Worm (Caenorhabditis elegans) whole organism, early embryonic: ENCODE results near the gene R05G6.5.

Experiments used
- B0310.2 ChIP-seq: sonication (generic microtip); optimal IDR thresholded peaks from 2 replicates; lab custom pipeline; 2016; ENCODE audit warnings: mild to moderate bottlenecking, missing genetic modification characterization, missing compliant biosample characterization
- F13C5.2 ChIP-seq: sonication (generic microtip); optimal IDR thresholded peaks from 2 replicates; lab custom pipeline; 2017; ENCODE audit warnings: mild to moderate bottlenecking, missing genetic modification characterization, inconsistent platforms, missing compliant biosample characterization
- aly-1 ChIP-seq: sonication (generic microtip); optimal IDR thresholded peaks from 2 replicates; lab custom pipeline; 2016; ENCODE audit warnings: missing genetic modification characterization, missing compliant biosample characterization
- ama-1 ChIP-seq: fragments of 150-350 bp; optimal IDR thresholded peaks from 2 replicates; lab custom pipeline; 2014
- ceh-13 ChIP-seq: fragments of 200-800 bp; sonication (Bioruptor generic); optimal IDR thresholded peaks from 2 replicates; lab custom pipeline; 2018; ENCODE audit warnings: mild to moderate bottlenecking, missing genetic modification characterization, missing compliant biosample characterization
- ceh-36 ChIP-seq: sonication (generic microtip); optimal IDR thresholded peaks from 2 replicates; lab custom pipeline; 2016; ENCODE audit warnings: missing genetic modification characterization, inconsistent platforms, missing compliant biosample characterization
- hnd-1 ChIP-seq: sonication (generic microtip); optimal IDR thresholded peaks from 2 replicates; lab custom pipeline; 2016; ENCODE audit warnings: missing genetic modification characterization, missing compliant biosample characterization
- pes-1 ChIP-seq: fragments of 200-800 bp; sonication (Bioruptor generic); IDR thresholded peaks from 2 replicates; pipeline ENCODE4 v1.3.6; 2022; ENCODE audit warnings: missing genetic modification reagents, missing genetic modification characterization, missing compliant biosample characterization
- sea-1 ChIP-seq: fragments of 200-800 bp; sonication (Bioruptor generic); conservative IDR thresholded peaks from 2 replicates; pipeline ENCODE4 v1.3.6; 2022; ENCODE audit warnings: missing genetic modification characterization, missing compliant biosample characterization
- tbx-11 ChIP-seq: fragments of 200-800 bp; sonication (Bioruptor generic); IDR thresholded peaks from 2 replicates; pipeline ENCODE4 v1.3.6; 2022; ENCODE audit warnings: missing genetic modification characterization, missing compliant biosample characterization

ce11 chrIV:7556265-7556866 is 48.2 kb downstream of the R05G6.5 start, which contains the start of the genes F49E8.7, F49E8.8 and nprl-2:
- no peak for TF ChIP-seq aly-1
- no peak for TF ChIP-seq hnd-1
- no peak for TF ChIP-seq ceh-36 (tag; lab: Kevin White, UChicago)
- TF ChIP-seq B0310.2 (tag; lab: Kevin White, UChicago): no peak
- no peak for TF ChIP-seq pes-1
- no peak for TF ChIP-seq F13C5.2 (tag; lab: Kevin White, UChicago)
- TF ChIP-seq sea-1 (GFP tag; lab: Robert Waterston, UW): no peak
- TF ChIP-seq ceh-13 (GFP tag; lab: Kevin White, UChicago): no peak
- TF ChIP-seq ama-1 (lab: Kevin White, UChicago): no peak
- no peak for TF ChIP-seq tbx-11 (GFP tag; lab: Robert Waterston, UW)
